Fruit fly (Drosophila melanogaster): ENCODE data around the gene 14-3-3epsilon.
A peak's percentile ranks its signal among the peaks of the same experiment; 100 is the strongest.

14-3-3epsilon gene

DNA sequence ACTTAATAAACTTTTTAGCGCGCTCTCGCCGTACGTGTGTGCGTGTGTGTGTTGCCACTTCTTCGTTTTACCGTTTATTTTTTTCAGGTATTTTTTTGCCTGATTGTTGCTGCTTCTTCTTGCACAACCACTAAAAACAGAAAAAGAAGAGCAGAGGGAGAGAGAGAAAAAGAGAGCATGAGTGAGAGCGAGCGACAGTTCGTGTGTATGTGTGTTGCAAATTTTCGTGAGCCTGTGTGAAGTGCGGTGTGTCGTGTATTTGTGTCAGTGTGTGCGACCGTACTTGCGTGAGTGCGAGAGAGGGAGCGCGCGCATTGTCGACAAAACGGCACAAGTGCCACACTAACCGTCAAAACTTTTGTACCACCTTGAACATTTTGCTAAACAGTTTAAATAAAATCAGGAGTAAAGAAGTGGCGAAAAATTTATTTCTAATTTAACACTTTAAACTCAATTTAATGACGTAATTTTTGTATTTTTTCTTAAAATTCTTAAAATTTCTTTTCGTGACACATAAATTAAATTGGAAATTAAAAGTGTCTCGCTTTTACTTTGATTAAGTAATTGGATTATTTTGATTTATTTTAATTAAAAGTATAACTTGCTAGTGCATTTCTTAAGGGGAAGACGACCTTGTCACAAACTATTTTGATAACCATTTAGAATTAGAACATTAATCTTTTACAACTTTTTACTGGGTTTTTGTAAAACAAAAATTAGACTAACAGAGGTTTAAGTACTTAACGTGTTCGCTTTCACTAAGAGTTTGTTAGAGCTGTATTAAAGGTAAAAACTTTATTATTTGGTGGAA, 45.1 kb upstream of the 14-3-3epsilon start (continued):
- TF ChIP-seq CG11294 (GFP tag; IDR thresholded peaks at IDR 0.05), result no peak
- peak; percentile 68 for TF ChIP-seq CG10631 (GFP tag; optimal IDR thresholded peaks at IDR 0.05)
- peak; percentile 42 for TF ChIP-seq Eip75B (GFP tag; optimal IDR thresholded peaks at IDR 0.05)
- TF ChIP-seq salr (GFP tag; optimal IDR thresholded peaks at IDR 0.05), result peak; percentile 64 to 75
- peak; percentile 79 for TF ChIP-seq Lpt (GFP tag; optimal IDR thresholded peaks at IDR 0.05)
- peak; percentile 53 for TF ChIP-seq acj6 (GFP tag; optimal IDR thresholded peaks at IDR 0.05)
- peak; percentile 76 for TF ChIP-seq CG3032 (tag; optimal IDR thresholded peaks at IDR 0.05)
- TF ChIP-seq Hr38 (GFP tag; optimal IDR thresholded peaks at IDR 0.05), result no peak
- TF ChIP-seq Sox15 (GFP tag; optimal IDR thresholded peaks at IDR 0.05), result peak; percentile 49
- peak; percentile 34 for TF ChIP-seq fd59A (GFP tag; optimal IDR thresholded peaks at IDR 0.05)
- TF ChIP-seq CG15336 (GFP tag; IDR thresholded peaks at IDR 0.05), result no peak
- peak; percentile 91 for TF ChIP-seq CG1621 (tag; optimal IDR thresholded peaks at IDR 0.05)
- TF ChIP-seq net (GFP tag; optimal IDR thresholded peaks at IDR 0.05), result peak; percentile 81
- peak; percentile 30 for TF ChIP-seq CG11902 (GFP tag; optimal IDR thresholded peaks at IDR 0.05)
- TF ChIP-seq dsx (GFP tag; optimal IDR thresholded peaks at IDR 0.05; ENCODE audit: poor library complexity, severe bottlenecking), result peak; percentile 86
- peak; percentile 95 to 96 for TF ChIP-seq ss (GFP tag; optimal IDR thresholded peaks at IDR 0.05)
- TF ChIP-seq Sox14 (GFP tag; optimal IDR thresholded peaks at IDR 0.05), result peak; percentile 59
- TF ChIP-seq CG16779 (tag; optimal IDR thresholded peaks at IDR 0.05), result peak; percentile 92
- TF ChIP-seq lz (GFP tag; optimal IDR thresholded peaks at IDR 0.05), result peak; percentile 54
- TF ChIP-seq CG8319 (GFP tag; optimal IDR thresholded peaks at IDR 0.05), result no peak
- TF ChIP-seq CG11762 (GFP tag; optimal IDR thresholded peaks at IDR 0.05; ENCODE audit: insufficient read depth), result no peak
- TF ChIP-seq Blimp-1 (GFP tag; optimal IDR thresholded peaks at IDR 0.05), result peak; percentile 11
- peak; percentile 86 for TF ChIP-seq CG6854 (GFP tag; optimal IDR thresholded peaks at IDR 0.05)
- TF ChIP-seq spab (GFP tag; optimal IDR thresholded peaks at IDR 0.05), result peak; percentile 79
- peak; percentile 25 for TF ChIP-seq CG6792 (GFP tag; optimal IDR thresholded peaks at IDR 0.05)
- TF ChIP-seq CG32006 (GFP tag; optimal IDR thresholded peaks at IDR 0.05), result peak; percentile 67
- TF ChIP-seq CG6276 (GFP tag; optimal IDR thresholded peaks at IDR 0.05), result peak; percentile 96
- no peak for TF ChIP-seq eg (GFP tag; IDR thresholded peaks at IDR 0.05)

- TF ChIP-seq CG32006 (GFP tag; optimal IDR thresholded peaks at IDR 0.05), result no peak
- no peak for TF ChIP-seq Hr38 (GFP tag; optimal IDR thresholded peaks at IDR 0.05)
- no peak for TF ChIP-seq Sox15 (GFP tag; optimal IDR thresholded peaks at IDR 0.05)
- TF ChIP-seq Eip75B (GFP tag; optimal IDR thresholded peaks at IDR 0.05), result no peak
- TF ChIP-seq dsx (GFP tag; optimal IDR thresholded peaks at IDR 0.05; ENCODE audit: poor library complexity, severe bottlenecking), result no peak
Observed at dm6 chr3R:18197802-18198148, 44.6 kb upstream of the 14-3-3epsilon start.

- TF ChIP-seq achi (GFP tag; optimal IDR thresholded peaks at IDR 0.05) (no peak), CG4318 (GFP tag; optimal IDR thresholded peaks at IDR 0.05) (no peak), eg (GFP tag; IDR thresholded peaks at IDR 0.05) (no peak), CG16779 (tag; optimal IDR thresholded peaks at IDR 0.05) (peak; percentile 38), CG3032 (tag; optimal IDR thresholded peaks at IDR 0.05) (peak; percentile 12), pdm3 (GFP tag; optimal IDR thresholded peaks at IDR 0.05) (peak; percentile 5), Eip93F (GFP tag; optimal IDR thresholded peaks at IDR 0.05) (no peak), vri (GFP tag; optimal IDR thresholded peaks at IDR 0.05) (peak; percentile 80), Sox102F (GFP tag; optimal IDR thresholded peaks at IDR 0.05) (peak; percentile 56), CG3919 (GFP tag; optimal IDR thresholded peaks at IDR 0.05) (no peak), CG1621 (tag; optimal IDR thresholded peaks at IDR 0.05) (peak; percentile 50), Eip78C (GFP tag) (peak; percentile 72), CG32006 (GFP tag; optimal IDR thresholded peaks at IDR 0.05) (peak; percentile 23), OdsH (GFP tag; optimal IDR thresholded peaks at IDR 0.05) (no peak), Gug (GFP tag; IDR thresholded peaks at IDR 0.05) (no peak), esn (GFP tag; optimal IDR thresholded peaks at IDR 0.05) (peak; percentile 48), Met (GFP tag; optimal IDR thresholded peaks at IDR 0.05) (peak; percentile 44), CG6276 (GFP tag; optimal IDR thresholded peaks at IDR 0.05) (peak; percentile 96), fd85E (GFP tag; optimal IDR thresholded peaks at IDR 0.05) (peak; percentile 53), CG7368 (GFP tag; optimal IDR thresholded peaks at IDR 0.05) (no peak), svp (GFP tag) (peak; percentile 55), CG8632 (GFP tag; optimal IDR thresholded peaks at IDR 0.05) (peak; percentile 45), CG8119 (GFP tag; IDR thresholded peaks at IDR 0.05) (no peak), dac (GFP tag; optimal IDR thresholded peaks at IDR 0.05) (no peak), CG11902 (GFP tag; optimal IDR thresholded peaks at IDR 0.05) (no peak)
Observed at dm6 chr3R:18198518-18199118, 43.7 kb upstream of the 14-3-3epsilon start.

Data from whole organism, prepupa.